Worm (Caenorhabditis elegans): ENCODE results near the gene tbx-37.

The tbx-37 gene

DNA sequence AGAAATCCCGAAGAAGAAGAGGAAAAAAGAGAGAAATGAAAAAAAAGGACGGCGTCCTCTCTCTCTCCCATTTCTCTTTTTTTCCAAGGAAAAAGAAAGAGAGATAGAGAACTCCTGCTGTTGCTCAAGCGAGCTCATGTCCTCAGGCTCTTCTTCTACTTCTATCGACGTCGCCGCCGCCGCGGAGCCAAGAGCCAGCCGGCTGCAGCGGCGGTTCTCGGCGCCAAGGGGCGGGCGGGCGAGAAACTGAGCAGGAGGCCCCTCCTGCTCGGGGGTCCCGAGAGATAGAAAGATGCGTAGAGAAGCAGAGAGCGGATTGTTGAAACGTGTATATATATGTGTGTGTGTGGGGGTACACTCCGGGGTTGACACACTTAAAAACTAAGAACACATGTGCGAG, 23.9 kb downstream of the tbx-37 start (continued):
- TF ChIP-seq cebp-1 (GFP tag; IDR thresholded peaks at IDR 0.05) (no peak), cebp-1 (tag; optimal IDR thresholded peaks at IDR 0.05) (peak; percentile 52), F22D6.2 (tag; optimal IDR thresholded peaks at IDR 0.05) (no peak), ama-1 (optimal IDR thresholded peaks at IDR 0.05) (no peak), ama-1 (GFP tag; optimal IDR thresholded peaks at IDR 0.05) (no peak), let-607 (tag; optimal IDR thresholded peaks at IDR 0.05) (no peak), let-526 (GFP tag; IDR thresholded peaks at IDR 0.05) (no peak), lsy-27 (tag; optimal IDR thresholded peaks at IDR 0.05; ENCODE audit: borderline replicate concordance, insufficient read depth) (no peak), F55B11.4 (tag; optimal IDR thresholded peaks at IDR 0.05; ENCODE audit: borderline replicate concordance, insufficient read depth) (no peak), gei-17 (GFP tag; optimal IDR thresholded peaks at IDR 0.05) (no peak), pbrm-1 (GFP tag; IDR thresholded peaks at IDR 0.05) (peak; percentile 27; the same call in 1 of the 2 replicates), madf-3 (GFP tag; IDR thresholded peaks at IDR 0.05) (no peak), B0019.2 (GFP tag; conservative IDR thresholded peaks at IDR 0.05) (no peak), atf-7 (tag; optimal IDR thresholded peaks at IDR 0.05) (no peak), tbp1 (GFP tag; optimal IDR thresholded peaks at IDR 0.05) (no peak), sptf-2 (GFP tag; optimal IDR thresholded peaks at IDR 0.05) (no peak), ceh-91 (GFP tag; IDR thresholded peaks at IDR 0.05) (no peak), hsf-1 (GFP tag; IDR thresholded peaks at IDR 0.05) (no peak), ztf-3 (GFP tag; optimal IDR thresholded peaks at IDR 0.05) (no peak), F49E8.2 (tag; optimal IDR thresholded peaks at IDR 0.05; ENCODE audit: insufficient read depth) (no peak), F33H1.4 (GFP tag; IDR thresholded peaks at IDR 0.05) (no peak), egrh-3 (GFP tag; IDR thresholded peaks at IDR 0.05) (peak; percentile 98), lin-35 (GFP tag; optimal IDR thresholded peaks at IDR 0.05) (peak in 1 of 3 experiments; percentile 33), C17E4.6 (GFP tag; IDR thresholded peaks at IDR 0.05) (no peak), attf-5 (GFP tag; optimal IDR thresholded peaks at IDR 0.05) (peak; percentile 54), Y95B8A.8 (GFP tag; IDR thresholded peaks at IDR 0.05) (no peak), ztf-6 (GFP tag; IDR thresholded peaks at IDR 0.05) (no peak), mel-28 (tag; optimal IDR thresholded peaks at IDR 0.05; ENCODE audit: borderline replicate concordance) (no peak), ztf-26 (tag; optimal IDR thresholded peaks at IDR 0.05) (no peak), K11D2.4 (GFP tag; IDR thresholded peaks at IDR 0.05) (0 out of 2 replicates have a peak, but pooled peaks have one; percentile 34), ZK185.1 (tag; optimal IDR thresholded peaks at IDR 0.05; ENCODE audit: poor library complexity, severe bottlenecking) (no peak), snpc-3.4 (tag; optimal IDR thresholded peaks at IDR 0.05) (no peak), ets-4 (GFP tag; optimal IDR thresholded peaks at IDR 0.05) (no peak), bed-1 (GFP tag; IDR thresholded peaks at IDR 0.05) (no peak), zfh-2 (GFP tag; conservative IDR thresholded peaks at IDR 0.05) (peak; percentile 97)

DNA sequence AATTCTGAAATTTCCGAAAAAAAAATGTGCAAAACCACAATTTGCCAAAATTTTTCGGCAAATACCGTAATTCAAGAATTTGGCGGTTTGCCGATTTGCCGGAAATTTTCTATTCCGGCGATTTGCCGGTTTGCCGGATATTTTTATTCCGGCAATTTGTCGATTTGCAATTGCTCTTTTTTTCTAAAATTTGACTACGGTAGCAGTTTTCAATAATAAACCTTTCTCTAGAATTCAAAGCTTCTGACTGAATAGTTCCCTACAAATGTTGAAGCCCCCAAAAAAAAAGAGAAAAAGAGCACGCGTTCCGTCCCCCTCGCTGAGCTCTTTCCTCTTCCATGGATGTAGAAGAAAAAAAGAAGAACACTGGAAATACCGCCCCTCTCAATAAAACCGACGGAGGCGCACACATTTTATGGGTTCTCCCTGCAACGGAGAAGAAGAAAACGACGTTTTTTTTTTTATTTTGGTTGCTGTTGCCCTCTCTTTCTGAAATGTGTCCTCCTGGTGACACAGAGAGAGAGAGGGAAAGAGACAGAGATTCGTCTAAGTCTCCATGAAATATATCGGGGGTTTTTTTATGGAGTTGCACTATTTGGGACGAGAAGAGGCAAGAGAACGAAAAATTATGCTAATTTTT, 25.9 kb downstream of the tbx-37 start:
- TF ChIP-seq madf-10 (tag; optimal IDR thresholded peaks at IDR 0.05) (no peak), F57A8.1 (GFP tag; optimal IDR thresholded peaks at IDR 0.05) (no peak), egrh-3 (GFP tag; IDR thresholded peaks at IDR 0.05) (no peak), F49E8.2 (tag; optimal IDR thresholded peaks at IDR 0.05; ENCODE audit: insufficient read depth) (no peak), lsl-1 (GFP tag; optimal IDR thresholded peaks at IDR 0.05) (no peak), dpff-1 (tag; optimal IDR thresholded peaks at IDR 0.05) (no peak), zfh-2 (GFP tag; conservative IDR thresholded peaks at IDR 0.05) (0 out of 2 replicates have a peak, but pooled peaks have one; percentile 25), lin-26 (GFP tag; IDR thresholded peaks at IDR 0.05) (no peak)

Data from whole organism, young adult.